Worm (Caenorhabditis elegans): ENCODE measurements around the gene F53B1.2.

F53B1.2 gene

DNA sequence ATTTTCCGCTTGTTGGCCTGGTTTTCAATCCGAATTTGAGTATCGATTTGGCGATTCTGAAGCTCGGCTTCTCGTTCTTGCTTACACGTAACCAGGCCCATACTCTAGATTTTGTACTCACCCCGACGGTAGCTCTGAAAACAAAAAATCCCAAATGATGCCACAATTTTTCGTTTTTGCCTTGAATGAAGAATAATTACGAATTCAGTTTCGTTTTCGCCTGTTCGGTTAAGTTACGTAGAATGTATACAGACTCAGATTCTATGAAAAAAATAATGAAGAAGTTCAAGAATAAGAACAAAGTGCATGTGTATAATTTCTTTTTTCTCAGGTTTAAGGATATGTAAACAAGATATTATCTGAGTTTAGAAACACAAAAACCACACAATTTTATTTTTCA lies 12.2 kb downstream of the F53B1.2 start, which contains the start of gene gpa-5:
Gene gpa-5, minus strand, starts transcription at position 101 of the 400 bp plus-strand sequence.
- TF ChIP-seq ama-1 (optimal IDR thresholded peaks at IDR 0.05) (no peak), ama-1 (GFP tag; optimal IDR thresholded peaks at IDR 0.05) (no peak), sdz-38 (tag; optimal IDR thresholded peaks at IDR 0.05) (no peak), lag-1 (GFP tag; IDR thresholded peaks at IDR 0.05) (no peak), D2030.7 (GFP tag; IDR thresholded peaks at IDR 0.05) (no peak), die-1 (tag; optimal IDR thresholded peaks at IDR 0.05) (no peak)

DNA sequence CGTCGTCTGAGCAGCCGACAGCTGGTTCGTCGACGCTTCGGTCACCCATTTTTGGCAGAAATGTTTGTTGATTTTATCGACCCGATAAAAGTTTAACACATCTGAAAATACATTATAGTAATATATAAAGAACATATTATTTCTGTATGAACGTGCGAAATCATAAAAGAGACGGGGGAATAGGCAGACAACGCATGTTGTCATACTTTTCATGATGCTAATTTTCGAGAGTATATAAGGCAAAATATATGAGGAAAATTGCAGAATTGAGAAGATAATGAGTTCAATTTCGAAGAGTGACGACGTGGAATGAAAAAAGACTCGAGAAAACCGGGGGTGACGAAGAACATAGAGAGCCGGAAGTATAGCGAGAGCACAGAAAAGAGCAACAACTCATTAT lies 21.4 kb downstream of the F53B1.2 start, which contains the start of gene F53B1.8:
Gene F53B1.8, minus strand, starts transcription at position 101 of the 400 bp plus-strand sequence.
- TF ChIP-seq zfh-2 (GFP tag; conservative IDR thresholded peaks at IDR 0.05) (no peak), nfya-2 (GFP tag; IDR thresholded peaks at IDR 0.05) (no peak), B0035.1 (tag; optimal IDR thresholded peaks at IDR 0.05) (no peak), ztf-28 (GFP tag; IDR thresholded peaks at IDR 0.05) (no peak), ceh-91 (GFP tag; IDR thresholded peaks at IDR 0.05) (no peak), madf-6 (GFP tag; IDR thresholded peaks at IDR 0.05) (no peak), nfyb-1 (GFP tag; IDR thresholded peaks at IDR 0.05) (no peak), mxl-1 (tag; optimal IDR thresholded peaks at IDR 0.05) (no peak), ztf-18 (tag; optimal IDR thresholded peaks at IDR 0.05) (no peak), efl-1 (GFP tag; optimal IDR thresholded peaks at IDR 0.05) (no peak), F39B2.1 (GFP tag; IDR thresholded peaks at IDR 0.05) (no peak), rpc-1 (optimal IDR thresholded peaks at IDR 0.05) (no peak), rpc-1 (tag; optimal IDR thresholded peaks at IDR 0.05) (no peak), aptf-2 (GFP tag; conservative IDR thresholded peaks at IDR 0.05) (no peak), bed-2 (GFP tag; IDR thresholded peaks at IDR 0.05) (no peak), akir-1 (GFP tag; optimal IDR thresholded peaks at IDR 0.05) (no peak), atf-7 (tag; optimal IDR thresholded peaks at IDR 0.05) (no peak)

DNA sequence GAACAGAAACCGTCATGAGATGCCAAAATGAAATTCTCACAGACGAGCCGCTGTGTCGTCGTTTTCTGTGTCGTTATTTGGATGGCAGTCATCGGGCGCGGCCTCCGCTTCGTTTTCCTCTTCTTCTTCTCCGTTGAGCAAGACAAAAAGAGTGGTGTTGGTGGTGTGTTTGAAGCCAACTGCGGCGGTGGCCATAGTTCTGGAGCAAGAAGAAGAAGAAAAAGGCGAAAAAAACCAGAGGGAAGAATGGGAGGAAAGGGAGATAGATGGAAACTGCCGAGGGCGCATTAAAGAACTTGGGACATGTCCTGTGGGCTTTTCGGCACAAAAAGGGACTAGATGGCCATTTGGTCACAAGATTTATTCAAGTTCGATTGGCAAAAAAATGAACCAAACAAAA lies 22.9 kb downstream of the F53B1.2 start, which contains the start of gene F53B1.9:
Gene F53B1.9, minus strand, starts transcription at position 195 of the 400 bp plus-strand sequence.
- TF ChIP-seq dox-1 (GFP tag; IDR thresholded peaks at IDR 0.05) (no peak), lin-40 (tag; optimal IDR thresholded peaks at IDR 0.05) (no peak), hrde-1 (tag; optimal IDR thresholded peaks at IDR 0.05; ENCODE audit: borderline replicate concordance) (no peak), bed-1 (GFP tag; IDR thresholded peaks at IDR 0.05) (no peak), F57C9.4 (tag; optimal IDR thresholded peaks at IDR 0.05) (no peak), egl-18 (GFP tag; IDR thresholded peaks at IDR 0.05) (no peak), B0336.3 (GFP tag; IDR thresholded peaks at IDR 0.05) (no peak), mes-4 (tag; optimal IDR thresholded peaks at IDR 0.05) (no peak), Y56A3A.18 (GFP tag; IDR thresholded peaks at IDR 0.05) (no peak), sdz-38 (tag; optimal IDR thresholded peaks at IDR 0.05) (no peak), snpc-3.4 (tag; optimal IDR thresholded peaks at IDR 0.05) (no peak), xnd-1 (tag; optimal IDR thresholded peaks at IDR 0.05) (no peak)

DNA sequence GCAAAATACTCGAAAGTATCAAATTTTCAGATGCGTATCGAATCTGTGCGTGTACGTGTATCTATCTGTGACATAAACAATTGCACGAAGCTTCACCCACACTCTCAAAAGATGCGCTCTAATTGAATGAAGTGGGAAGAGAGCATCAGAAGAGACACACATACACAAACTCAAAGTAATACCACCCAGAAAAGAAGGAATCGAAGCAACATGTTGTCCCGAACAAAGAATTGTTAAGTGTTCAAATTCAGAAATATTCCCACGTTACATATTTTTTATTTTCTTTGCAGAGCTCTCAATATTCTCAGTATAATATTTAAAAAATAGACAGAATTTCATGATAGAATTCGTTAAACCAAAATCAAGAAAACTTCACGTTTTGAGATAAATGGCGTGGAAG lies 28.2 kb downstream of the F53B1.2 start:
- TF ChIP-seq mes-4 (tag; optimal IDR thresholded peaks at IDR 0.05) = no peak
- no peak for TF ChIP-seq repo-1 (tag; optimal IDR thresholded peaks at IDR 0.05)
- TF ChIP-seq snpc-1.3 (tag; optimal IDR thresholded peaks at IDR 0.05; ENCODE audit: insufficient read depth) = no peak
- TF ChIP-seq F37B4.10 (GFP tag; IDR thresholded peaks at IDR 0.05) = no peak
- no peak for TF ChIP-seq cebp-2 (GFP tag; IDR thresholded peaks at IDR 0.05)
- no peak for TF ChIP-seq let-607 (tag; optimal IDR thresholded peaks at IDR 0.05)
- no peak for TF ChIP-seq lin-54 (GFP tag; optimal IDR thresholded peaks at IDR 0.05)
- no peak for TF ChIP-seq egrh-3 (GFP tag; IDR thresholded peaks at IDR 0.05)
- TF ChIP-seq Y79H2A.3 (GFP tag; conservative IDR thresholded peaks at IDR 0.05) = no peak
- TF ChIP-seq ztf-3 (GFP tag; optimal IDR thresholded peaks at IDR 0.05) = no peak
- TF ChIP-seq tbp1 (GFP tag; optimal IDR thresholded peaks at IDR 0.05) = no peak
- TF ChIP-seq nhr-27 (tag; optimal IDR thresholded peaks at IDR 0.05) = no peak
- no peak for TF ChIP-seq Y67H2A.10 (GFP tag; conservative IDR thresholded peaks at IDR 0.05)
- TF ChIP-seq Y95B8A.8 (GFP tag; IDR thresholded peaks at IDR 0.05) = no peak
- no peak for TF ChIP-seq nhr-120 (GFP tag; IDR thresholded peaks at IDR 0.05)

All from whole organism, young adult.